Worm (Caenorhabditis elegans): Measurements from ENCODE around the gene C08F8.3.

C08F8.3 gene

ce11 chrIV:11156526-11156925 is 1.7 kb downstream of the C08F8.3 start:
- TF ChIP-seq aha-1 (tag; optimal IDR thresholded peaks at IDR 0.05), result no peak
- no peak for TF ChIP-seq dsc-1 (tag; optimal IDR thresholded peaks at IDR 0.05)
- no peak for TF ChIP-seq egl-13 (tag; optimal IDR thresholded peaks at IDR 0.05)
- TF ChIP-seq hlh-17 (GFP tag; optimal IDR thresholded peaks at IDR 0.05; ENCODE audit: borderline replicate concordance), result no peak
- TF ChIP-seq nhr-90 (tag; optimal IDR thresholded peaks at IDR 0.05; ENCODE audit: poor library complexity), result no peak
- TF ChIP-seq lin-35 (GFP tag; optimal IDR thresholded peaks at IDR 0.05), result no peak
- TF ChIP-seq zip-4 (GFP tag; optimal IDR thresholded peaks at IDR 0.05), result no peak
- TF ChIP-seq C16A3.4 (tag; optimal IDR thresholded peaks at IDR 0.05), result no peak
- TF ChIP-seq elt-3 (tag; optimal IDR thresholded peaks at IDR 0.05), result no peak
- TF ChIP-seq vab-15 (tag; optimal IDR thresholded peaks at IDR 0.05), result no peak
- TF ChIP-seq nhr-28 (tag; optimal IDR thresholded peaks at IDR 0.05), result no peak
- no peak for TF ChIP-seq nhr-71 (tag; optimal IDR thresholded peaks at IDR 0.05)
- no peak for TF ChIP-seq jun-1 (tag; optimal IDR thresholded peaks at IDR 0.05)
- no peak for TF ChIP-seq lir-3 (tag; optimal IDR thresholded peaks at IDR 0.05; ENCODE audit: poor library complexity)
- TF ChIP-seq aly-2 (tag; optimal IDR thresholded peaks at IDR 0.05), result no peak
- TF ChIP-seq hpl-2 (GFP tag; optimal IDR thresholded peaks at IDR 0.05), result no peak
- TF ChIP-seq mef-2 (tag; optimal IDR thresholded peaks at IDR 0.05), result no peak
- TF ChIP-seq snu-23 (GFP tag; optimal IDR thresholded peaks at IDR 0.05), result no peak
- TF ChIP-seq irx-1 (tag; optimal IDR thresholded peaks at IDR 0.05), result no peak
- no peak for TF ChIP-seq sup-37 (GFP tag; optimal IDR thresholded peaks at IDR 0.05)

ce11 chrIV:11159886-11160285 is 5.0 kb downstream of the C08F8.3 start, which contains the start of gene mboa-4:
Gene mboa-4, minus strand, starts transcription at chrIV:11159986.
- TF ChIP-seq mef-2 (tag; optimal IDR thresholded peaks at IDR 0.05) (no peak), isw-1 (GFP tag; IDR thresholded peaks at IDR 0.05) (no peak), egl-27 (tag; optimal IDR thresholded peaks at IDR 0.05) (no peak), tbx-2 (tag; optimal IDR thresholded peaks at IDR 0.05) (no peak), hlh-17 (GFP tag; optimal IDR thresholded peaks at IDR 0.05; ENCODE audit: borderline replicate concordance) (no peak), fkh-8 (tag; optimal IDR thresholded peaks at IDR 0.05) (no peak), elt-3 (tag; optimal IDR thresholded peaks at IDR 0.05) (no peak), lin-15B (tag; optimal IDR thresholded peaks at IDR 0.05) (no peak), zag-1 (tag; optimal IDR thresholded peaks at IDR 0.05) (no peak)

ce11 chrIV:11160707-11161106 is 5.9 kb downstream of the C08F8.3 start, which contains the start of gene C08F8.15:
Gene C08F8.15, minus strand, starts transcription at chrIV:11160807.
- TF ChIP-seq nhr-90 (tag; optimal IDR thresholded peaks at IDR 0.05; ENCODE audit: poor library complexity) (no peak), ces-1 (GFP tag; optimal IDR thresholded peaks at IDR 0.05) (no peak), nhr-12 (tag; optimal IDR thresholded peaks at IDR 0.05) (no peak), aha-1 (tag; optimal IDR thresholded peaks at IDR 0.05) (no peak), ceh-88 (GFP tag; IDR thresholded peaks at IDR 0.05) (no peak), alr-1 (tag; optimal IDR thresholded peaks at IDR 0.05; ENCODE audit: borderline replicate concordance) (no peak), efl-1 (optimal IDR thresholded peaks at IDR 0.05) (no peak), efl-1 (GFP tag; optimal IDR thresholded peaks at IDR 0.05 in 1 of 2) (peak in 1 of 2 experiments; percentile 67), nhr-84 (tag; optimal IDR thresholded peaks at IDR 0.05) (no peak)

ce11 chrIV:11162451-11162850 is 7.6 kb downstream of the C08F8.3 start, which contains the start of gene fbxb-9:
Gene fbxb-9, minus strand, starts transcription at chrIV:11162551.
- TF ChIP-seq lin-39 (tag; optimal IDR thresholded peaks at IDR 0.05), result no peak

- TF ChIP-seq mep-1 (tag; optimal IDR thresholded peaks at IDR 0.05) (no peak), aly-2 (tag; optimal IDR thresholded peaks at IDR 0.05) (no peak), nhr-12 (tag; optimal IDR thresholded peaks at IDR 0.05) (no peak), vab-15 (tag; optimal IDR thresholded peaks at IDR 0.05) (no peak), F16B12.6 (tag; optimal IDR thresholded peaks at IDR 0.05) (no peak), hpl-2 (GFP tag; optimal IDR thresholded peaks at IDR 0.05) (no peak), nhr-19 (GFP tag; conservative IDR thresholded peaks at IDR 0.05) (no peak), ceh-90 (tag; optimal IDR thresholded peaks at IDR 0.05) (no peak), aha-1 (tag; optimal IDR thresholded peaks at IDR 0.05) (no peak), unc-62 (GFP tag; optimal IDR thresholded peaks at IDR 0.05) (no peak), lin-13 (GFP tag; optimal IDR thresholded peaks at IDR 0.05) (no peak), nhr-85 (tag) (no peak), C04F5.9 (tag; optimal IDR thresholded peaks at IDR 0.05) (no peak), unc-130 (tag; optimal IDR thresholded peaks at IDR 0.05) (no peak), rnt-1 (tag; optimal IDR thresholded peaks at IDR 0.05) (no peak), mab-9 (GFP tag; IDR thresholded peaks at IDR 0.05) (no peak), irx-1 (tag; optimal IDR thresholded peaks at IDR 0.05) (no peak), nhr-47 (tag; optimal IDR thresholded peaks at IDR 0.05) (no peak), ceh-88 (GFP tag; IDR thresholded peaks at IDR 0.05) (no peak)
Measured at ce11 chrIV:11164831-11165230, 10.0 kb downstream of the C08F8.3 start, which contains the start of gene C08F8.6. Gene C08F8.6, minus strand, starts transcription at chrIV:11164931.

Measured in whole organism, L1 larva.